Worm (Caenorhabditis elegans) whole organism, L4 larva: ENCODE results near the gene F49E11.2.
A peak's percentile ranks its signal among the peaks of the same experiment; 100 is the strongest.

Experiments
- F44E2.7 ChIP-seq: fragments of 200-800 bp; sonication (Bioruptor generic); IDR thresholded peaks from 2 replicates; pipeline ENCODE4 v2.1.2; 2022; ENCODE audit warnings: missing genetic modification characterization, missing compliant biosample characterization
- R02D3.7 ChIP-seq: fragments of 150-350 bp; sonication (generic microtip); optimal IDR thresholded peaks from 3 replicates; lab custom pipeline; 2014; ENCODE audit warnings: missing biosample characterization, missing genetic modification characterization
- T26A8.4 ChIP-seq: fragments of 200-800 bp; sonication (Bioruptor generic); IDR thresholded peaks from 2 replicates; pipeline ENCODE4 v1.3.6; 2022; ENCODE audit warnings: missing genetic modification characterization, missing compliant biosample characterization
- ZK337.2 ChIP-seq: fragments of 200-800 bp; sonication (Bioruptor generic); IDR thresholded peaks from 2 replicates; pipeline ENCODE4 v1.3.6; 2022; ENCODE audit warnings: missing genetic modification reagents, missing genetic modification characterization, missing compliant biosample characterization
- aha-1 ChIP-seq: fragments of 150-350 bp; peaks from one replicate; lab custom pipeline; 2014; ENCODE audit warnings: missing biosample characterization, missing genetic modification characterization
- ama-1 ChIP-seq: fragments of 150-350 bp; optimal IDR thresholded peaks from 2 replicates; lab custom pipeline; 2014; ENCODE audit warnings: inconsistent platforms, mixed read lengths
- arid-1 ChIP-seq: fragments of 200-800 bp; sonication (Bioruptor generic); conservative IDR thresholded peaks from 2 replicates; pipeline ENCODE4 v1.3.6; 2022; ENCODE audit warnings: missing genetic modification reagents, missing genetic modification characterization, missing compliant biosample characterization
- ceh-28 ChIP-seq: fragments of 150-350 bp; optimal IDR thresholded peaks from 2 replicates; lab custom pipeline; 2014; ENCODE audit warnings: missing biosample characterization, missing genetic modification reagents, missing genetic modification characterization
- ceh-44 ChIP-seq: fragments of 200-800 bp; sonication (Bioruptor generic); IDR thresholded peaks from 2 replicates; pipeline ENCODE4 v1.3.6; 2022; ENCODE audit warnings: missing genetic modification reagents, missing genetic modification characterization, missing compliant biosample characterization
- daf-12 ChIP-seq: fragments of 150-350 bp; optimal IDR thresholded peaks from 2 replicates; lab custom pipeline; 2014; ENCODE audit warnings: missing biosample characterization, missing genetic modification reagents, missing genetic modification characterization
- daf-16 ChIP-seq, 3 experiments: sonication (generic microtip); optimal IDR thresholded peaks; 2 replicates each; lab custom pipeline; 2016 to 2017; ENCODE audit warnings: missing genetic modification characterization in 3 of 3, missing genetic modification reagents in 3 of 3, mild to moderate bottlenecking in 2 of 3, missing compliant biosample characterization in 2 of 3, missing biosample characterization in 1 of 3, moderate library complexity in 1 of 3
- daf-19 ChIP-seq: fragments of 200-800 bp; sonication (Bioruptor generic); conservative IDR thresholded peaks from 2 replicates; pipeline ENCODE4 v1.3.6; 2022; ENCODE audit warnings: missing genetic modification characterization, missing compliant biosample characterization
- dpl-1 ChIP-seq: fragments of 150-350 bp; optimal IDR thresholded peaks from 2 replicates; lab custom pipeline; 2014; ENCODE audit warnings: missing biosample characterization, missing genetic modification reagents, missing genetic modification characterization
- dve-1 ChIP-seq: sonication (generic microtip); optimal IDR thresholded peaks from 2 replicates; lab custom pipeline; 2017; ENCODE audit warnings: antibody characterized with exemption, mild to moderate bottlenecking, missing genetic modification characterization, missing compliant biosample characterization; ENCODE audit not compliant: insufficient read depth
- egl-43 ChIP-seq: fragments of 200-800 bp; sonication (Bioruptor generic); IDR thresholded peaks from 2 replicates; pipeline ENCODE4 v1.3.6; 2022; ENCODE audit warnings: missing genetic modification reagents, missing genetic modification characterization, missing compliant biosample characterization
- fkh-10 ChIP-seq: fragments of 150-350 bp; optimal IDR thresholded peaks from 2 replicates; lab custom pipeline; 2014; ENCODE audit warnings: missing biosample characterization, missing genetic modification reagents, missing genetic modification characterization
- gei-8 ChIP-seq: fragments of 200-800 bp; sonication (Bioruptor generic); optimal IDR thresholded peaks from 2 replicates; lab custom pipeline; 2018; ENCODE audit warnings: mild to moderate bottlenecking, missing genetic modification characterization, missing compliant biosample characterization
- hif-1 ChIP-seq, 2 experiments: sonication (generic microtip); optimal IDR thresholded peaks; 2 replicates each; lab custom pipeline; 2016 to 2017; ENCODE audit warnings: missing compliant biosample characterization in 2 of 2, missing genetic modification characterization in 2 of 2, missing genetic modification reagents in 2 of 2, missing genotype in 2 of 2, mild to moderate bottlenecking in 1 of 2
- hlh-11 ChIP-seq: fragments of 200-800 bp; sonication (Bioruptor generic); optimal IDR thresholded peaks from 2 replicates; lab custom pipeline; 2018; ENCODE audit warnings: mild to moderate bottlenecking, missing genetic modification characterization, missing compliant biosample characterization
- hmg-1.1 ChIP-seq: fragments of 200-800 bp; sonication (Bioruptor generic); IDR thresholded peaks from 2 replicates; pipeline ENCODE4 v1.3.6; 2022; ENCODE audit warnings: missing genetic modification reagents, missing genetic modification characterization, missing compliant biosample characterization
- lin-1 ChIP-seq: fragments of 200-800 bp; sonication (Bioruptor generic); IDR thresholded peaks from 2 replicates; pipeline ENCODE4 v1.3.6; 2022; ENCODE audit warnings: missing genetic modification reagents, missing genetic modification characterization, missing compliant biosample characterization
- lin-13 ChIP-seq: fragments of 150-350 bp; optimal IDR thresholded peaks from 2 replicates; lab custom pipeline; 2014; ENCODE audit warnings: missing biosample characterization, missing genetic modification reagents, missing genetic modification characterization
- lin-29 ChIP-seq: fragments of 200-800 bp; sonication (Bioruptor generic); IDR thresholded peaks from 2 replicates; pipeline ENCODE4 v1.3.6; 2022; ENCODE audit warnings: missing genetic modification reagents, missing genetic modification characterization, missing compliant biosample characterization
- mes-2 ChIP-seq: sonication (generic microtip); optimal IDR thresholded peaks from 2 replicates; lab custom pipeline; 2016; ENCODE audit warnings: missing genotype, mild to moderate bottlenecking, missing genetic modification characterization, missing compliant biosample characterization; ENCODE audit not compliant: poor library complexity, severe bottlenecking
- mxl-2 ChIP-seq: fragments of 200-800 bp; sonication (Bioruptor generic); conservative IDR thresholded peaks from 2 replicates; pipeline ENCODE4 v1.3.6; 2022; ENCODE audit warnings: missing genetic modification reagents, missing genetic modification characterization, missing compliant biosample characterization
- mxl-3 ChIP-seq: fragments of 200-800 bp; sonication (Bioruptor generic); optimal IDR thresholded peaks from 2 replicates; lab custom pipeline; 2018; ENCODE audit warnings: mild to moderate bottlenecking, missing genetic modification characterization, missing compliant biosample characterization
- nhr-10 ChIP-seq: fragments of 150-350 bp; optimal IDR thresholded peaks from 2 replicates; lab custom pipeline; 2014; ENCODE audit warnings: missing biosample characterization, missing genetic modification characterization
- nhr-11 ChIP-seq: fragments of 150-350 bp; optimal IDR thresholded peaks from 2 replicates; lab custom pipeline; 2014; ENCODE audit warnings: missing biosample characterization, missing genetic modification characterization
- nhr-111 ChIP-seq: fragments of 200-800 bp; sonication (Bioruptor generic); optimal IDR thresholded peaks from 2 replicates; lab custom pipeline; 2018; ENCODE audit warnings: mild to moderate bottlenecking, missing genetic modification characterization, missing compliant biosample characterization
- nhr-25 ChIP-seq: sonication (generic microtip); optimal IDR thresholded peaks from 2 replicates; lab custom pipeline; 2017; ENCODE audit warnings: missing genetic modification characterization, mild to moderate bottlenecking, missing compliant biosample characterization, antibody characterized with exemption, moderate library complexity, borderline replicate concordance; ENCODE audit not compliant: insufficient read depth
- nhr-28 ChIP-seq: fragments of 150-350 bp; optimal IDR thresholded peaks from 2 replicates; lab custom pipeline; 2014; ENCODE audit warnings: missing biosample characterization, missing genetic modification characterization
- nhr-76 ChIP-seq: fragments of 150-350 bp; optimal IDR thresholded peaks from 2 replicates; lab custom pipeline; 2014; ENCODE audit warnings: missing biosample characterization, missing genetic modification characterization
- pqm-1 ChIP-seq: sonication (generic microtip); optimal IDR thresholded peaks from 2 replicates; lab custom pipeline; 2017; ENCODE audit warnings: missing biosample characterization, missing genetic modification characterization
- rbr-2 ChIP-seq: sonication (generic microtip); optimal IDR thresholded peaks from 2 replicates; lab custom pipeline; 2016; ENCODE audit warnings: missing genotype, missing genetic modification characterization, missing compliant biosample characterization
- sdz-12 ChIP-seq: fragments of 200-800 bp; sonication (Bioruptor generic); optimal IDR thresholded peaks from 2 replicates; lab custom pipeline; 2018; ENCODE audit warnings: mild to moderate bottlenecking, missing genetic modification characterization, missing compliant biosample characterization
- set-16 ChIP-seq: fragments of 200-800 bp; sonication (Bioruptor generic); IDR thresholded peaks from 2 replicates; pipeline ENCODE4 v1.3.6; 2022; ENCODE audit warnings: missing genetic modification reagents, missing genetic modification characterization, missing compliant biosample characterization
- snpc-1.2 ChIP-seq: fragments of 200-800 bp; sonication (Bioruptor generic); IDR thresholded peaks from 2 replicates; pipeline ENCODE4 v1.3.6; 2022; ENCODE audit warnings: missing genetic modification reagents, missing genetic modification characterization, missing compliant biosample characterization
- tag-97 ChIP-seq: fragments of 200-800 bp; sonication (Bioruptor generic); IDR thresholded peaks from 2 replicates; pipeline ENCODE4 v1.3.6; 2022; ENCODE audit warnings: missing genetic modification characterization, missing compliant biosample characterization
- tra-1 ChIP-seq: fragments of 200-800 bp; sonication (Bioruptor generic); IDR thresholded peaks from 2 replicates; pipeline ENCODE4 v1.3.6; 2022; ENCODE audit warnings: missing genetic modification reagents, missing genetic modification characterization, missing compliant biosample characterization
- unc-62 ChIP-seq, 3 experiments: fragments of 150-350 bp in 1 of 3; sonication (generic microtip); optimal IDR thresholded peaks in 2 of 3; peaks in 1 of 3; 1 replicate in 1 of 3; 2 replicates in 2 of 3; lab custom pipeline; 2014 to 2017; ENCODE audit warnings: missing biosample characterization in 3 of 3, missing genetic modification characterization in 3 of 3, missing genetic modification reagents in 3 of 3, missing genotype in 1 of 3
- zag-1 ChIP-seq: fragments of 150-350 bp; optimal IDR thresholded peaks from 2 replicates; lab custom pipeline; 2014; ENCODE audit warnings: missing biosample characterization, missing genetic modification characterization
- zfp-2 ChIP-seq: sonication (generic microtip); optimal IDR thresholded peaks from 2 replicates; lab custom pipeline; 2016; ENCODE audit warnings: mild to moderate bottlenecking, missing genetic modification characterization, missing compliant biosample characterization
- ztf-11 ChIP-seq: fragments of 150-350 bp; optimal IDR thresholded peaks from 2 replicates; lab custom pipeline; 2014; ENCODE audit warnings: missing biosample characterization, missing genetic modification characterization

Gene F49E11.2

ce11 chrIV:13028746-13029673 is 9.8 kb downstream of the F49E11.2 start:
- TF ChIP-seq tag-97 (no peak), daf-16 (GFP tag; optimal IDR thresholded peaks at IDR 0.05; lab: Kevin White, UChicago) (no peak), daf-16 (tag; optimal IDR thresholded peaks at IDR 0.05; lab: Kevin White, UChicago) (peak; percentile 6), sdz-12 (GFP tag; lab: Kevin White, UChicago) (no peak), lin-13 (GFP tag; lab: Kevin White, UChicago) (no peak), hlh-11 (tag; lab: Kevin White, UChicago) (no peak), snpc-1.2 (peak; percentile 38; the same call in 1 of the 2 replicates), daf-19 (GFP tag; lab: Robert Waterston, UW) (no peak), fkh-10 (GFP tag; lab: Kevin White, UChicago) (no peak), dpl-1 (GFP tag; lab: Kevin White, UChicago) (no peak), nhr-11 (tag; lab: Kevin White, UChicago) (no peak), dve-1 (tag; lab: Kevin White, UChicago) (peak; percentile 7), daf-12 (tag; lab: Kevin White, UChicago) (no peak), rbr-2 (no peak), aha-1 (tag; lab: Kevin White, UChicago) (peak; percentile 32), lin-29 (GFP tag; lab: Robert Waterston, UW) (no peak), nhr-10 (no peak), nhr-76 (tag; lab: Kevin White, UChicago) (no peak), mes-2 (tag; lab: Kevin White, UChicago) (peak; percentile 16), pqm-1 (peak; percentile 56), ama-1 (lab: Kevin White, UChicago) (no peak), zag-1 (tag; lab: Kevin White, UChicago) (no peak), nhr-28 (tag; lab: Kevin White, UChicago) (peak; percentile 8)

- TF ChIP-seq daf-16 (GFP tag; optimal IDR thresholded peaks at IDR 0.05; lab: Kevin White, UChicago) (no peak), daf-16 (tag; optimal IDR thresholded peaks at IDR 0.05; lab: Kevin White, UChicago) (no peak), unc-62 (GFP tag; optimal IDR thresholded peaks at IDR 0.05 in 1 of 2; lab: Kevin White, UChicago) (peak in 1 of 2 experiments; percentile 97), unc-62 (tag; optimal IDR thresholded peaks at IDR 0.05; lab: Kevin White, UChicago) (no peak), ceh-44 (GFP tag; lab: Robert Waterston, UW) (no peak), nhr-111 (GFP tag; lab: Kevin White, UChicago) (no peak), arid-1 (GFP tag; lab: Robert Waterston, UW) (no peak), mxl-3 (GFP tag; lab: Kevin White, UChicago) (peak; percentile 7), mes-2 (tag; lab: Kevin White, UChicago) (peak; percentile 8), hmg-1.1 (GFP tag; lab: Robert Waterston, UW) (0 out of 2 replicates have a peak, but pooled peaks have one; percentile 5), egl-43 (GFP tag; lab: Robert Waterston, UW) (no peak), nhr-25 (tag; lab: Kevin White, UChicago) (peak; percentile 18), lin-1 (GFP tag; lab: Robert Waterston, UW) (no peak), dpl-1 (GFP tag; lab: Kevin White, UChicago) (no peak), R02D3.7 (tag; lab: Kevin White, UChicago) (no peak), rbr-2 (peak; percentile 7)
Measured at ce11 chrIV:13027801-13028641, 10.8 kb downstream of the F49E11.2 start.

- TF ChIP-seq hif-1 (tag; optimal IDR thresholded peaks at IDR 0.05; lab: Kevin White, UChicago) (peak in 1 of 2 experiments; percentile 46), ZK337.2 (GFP tag; lab: Robert Waterston, UW) (no peak), ztf-11 (tag; lab: Kevin White, UChicago) (no peak), gei-8 (GFP tag; lab: Kevin White, UChicago) (peak; percentile 12), set-16 (no peak), T26A8.4 (GFP tag; lab: Robert Waterston, UW) (no peak; the same call in 1 of the 2 replicates), F44E2.7 (GFP tag; lab: Robert Waterston, UW) (no peak), hmg-1.1 (GFP tag; lab: Robert Waterston, UW) (0 out of 2 replicates have a peak, but pooled peaks have one; percentile 17), zfp-2 (tag; lab: Kevin White, UChicago) (no peak), tra-1 (GFP tag; lab: Robert Waterston, UW) (no peak), snpc-1.2 (no peak), ceh-28 (tag; lab: Kevin White, UChicago) (no peak), mxl-2 (GFP tag; lab: Robert Waterston, UW) (peak; percentile 93)
Measured at ce11 chrIV:13026762-13027161, 12.0 kb downstream of the F49E11.2 start.
